Fruit fly (Drosophila melanogaster) Kc167 (cell line): ENCODE measurements around the gene mthl10.

Experiments
- Myc ChIP-seq: fragments of >200 bp; optimal IDR thresholded peaks from 2 replicates; lab custom pipeline; 2017; ENCODE audit warnings: missing external identifiers
- Sin3A ChIP-seq: fragments of >200 bp; optimal IDR thresholded peaks from 2 replicates; lab custom pipeline; 2018; ENCODE audit warnings: missing external identifiers
- h ChIP-seq: fragments of >200 bp; optimal IDR thresholded peaks from 3 replicates; lab custom pipeline; 2018; ENCODE audit warnings: missing external identifiers
- insv ChIP-seq: fragments of >200 bp; optimal IDR thresholded peaks from 3 replicates; lab custom pipeline; 2018; ENCODE audit warnings: missing external identifiers
- psq ChIP-seq: fragments of >200 bp; optimal IDR thresholded peaks from 2 replicates; lab custom pipeline; 2017; ENCODE audit warnings: missing external identifiers
- ttk ChIP-seq: sonication (Bioruptor generic); optimal IDR thresholded peaks from 2 replicates; lab custom pipeline; 2017; ENCODE audit warnings: missing external identifiers

DNA sequence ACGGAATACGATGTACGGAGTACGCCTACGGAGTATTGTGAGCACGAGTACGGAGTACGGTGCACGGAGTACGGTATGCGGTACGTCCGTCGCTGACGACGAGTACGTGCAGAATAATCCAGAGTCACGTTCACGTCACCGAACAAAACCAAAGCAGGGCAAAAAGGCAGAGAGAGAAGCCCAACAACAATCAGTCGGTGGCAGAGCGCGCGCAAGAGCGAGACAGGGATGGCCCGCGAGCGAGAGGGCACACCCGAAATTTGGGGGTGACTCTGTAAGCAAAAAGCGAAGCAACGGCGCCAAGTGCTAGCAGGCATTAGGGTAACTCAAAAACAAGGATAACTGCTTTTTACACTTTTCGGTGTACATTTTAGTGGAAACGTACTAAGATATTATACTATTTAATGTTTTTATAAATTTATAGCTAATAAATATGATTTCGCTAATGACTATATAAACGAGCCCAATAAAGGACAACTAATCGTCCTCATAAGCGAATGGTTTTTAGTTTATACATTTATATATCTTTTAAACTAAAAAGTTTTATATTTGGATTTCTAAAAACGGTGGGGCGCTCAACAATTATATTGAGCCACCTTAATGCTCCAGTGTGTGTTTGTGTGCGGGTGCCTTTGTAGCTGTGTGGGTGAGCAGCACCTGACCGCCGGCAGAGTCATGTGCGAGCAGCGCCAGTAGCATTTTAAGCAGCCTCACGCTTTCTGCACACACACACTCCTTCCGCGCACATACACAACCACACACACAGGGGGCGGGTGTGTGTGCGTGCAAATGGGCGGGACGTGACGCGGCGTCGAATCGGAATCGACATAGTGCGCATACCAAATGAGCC lies 34.7 kb upstream of the mthl10 start:
- TF ChIP-seq h (lab: Kevin White, UChicago): no peak
- no peak for TF ChIP-seq insv (lab: Kevin White, UChicago)
- no peak for TF ChIP-seq psq
- no peak for TF ChIP-seq Myc
- TF ChIP-seq Sin3A (lab: Kevin White, UChicago): no peak
- TF ChIP-seq ttk (lab: Kevin White, UChicago): no peak
